Fruit fly (Drosophila melanogaster) whole organism: ENCODE measurements around the gene Eig71Ec.

ENCODE experiments used
- CG8478 ChIP-seq: fragments of >200 bp; optimal IDR thresholded peaks from 2 replicates; lab custom pipeline; 2018; ENCODE audit warnings: inconsistent platforms
- pan ChIP-seq: fragments of >200 bp; optimal IDR thresholded peaks from 2 replicates; lab custom pipeline; 2017

dm6 chr3L:15610109-15610508 is 41.9 kb downstream of the Eig71Ec start, which contains the start of gene CG7650:
- TF ChIP-seq CG8478 (lab: Kevin White, UChicago) (no peak), pan (lab: Kevin White, UChicago) (no peak)
